Fruit fly (Drosophila melanogaster) whole organism, adult: Measurements from ENCODE around the gene CG5346.

Experiments used
- CG11617 ChIP-seq: fragments of 200-800 bp; sonication (Bioruptor generic); optimal IDR thresholded peaks from 2 replicates; lab custom pipeline; 2017; ENCODE audit warnings: mild to moderate bottlenecking, missing biosample characterization, missing genetic modification reagents, missing genetic modification characterization
- CG12768 ChIP-seq: fragments of 200-800 bp; sonication (Bioruptor generic); optimal IDR thresholded peaks from 2 replicates; lab custom pipeline; 2017; ENCODE audit warnings: missing biosample characterization, missing genetic modification characterization, mild to moderate bottlenecking, moderate library complexity, missing genetic modification reagents
- CG14711 ChIP-seq: fragments of 200-800 bp; sonication (Bioruptor generic); optimal IDR thresholded peaks from 2 replicates; lab custom pipeline; 2018; ENCODE audit warnings: missing biosample characterization, mild to moderate bottlenecking, missing genetic modification characterization, moderate library complexity
- CG1620 ChIP-seq: fragments of 200-800 bp; sonication (Bioruptor generic); optimal IDR thresholded peaks from 2 replicates; lab custom pipeline; 2016; ENCODE audit warnings: missing biosample characterization, missing genetic modification characterization
- CG33017 ChIP-seq: fragments of 200-800 bp; sonication (Bioruptor generic); optimal IDR thresholded peaks from 2 replicates; lab custom pipeline; 2018; ENCODE audit warnings: missing biosample characterization, mild to moderate bottlenecking, missing genetic modification characterization, moderate library complexity
- CG5204 ChIP-seq: fragments of 200-800 bp; sonication (Bioruptor generic); optimal IDR thresholded peaks from 2 replicates; lab custom pipeline; 2016; ENCODE audit warnings: missing biosample characterization, missing genetic modification characterization
- CG7045 ChIP-seq: fragments of 200-800 bp; sonication (Bioruptor generic); optimal IDR thresholded peaks from 2 replicates; lab custom pipeline; 2017; ENCODE audit warnings: missing biosample characterization, mild to moderate bottlenecking, missing genetic modification characterization
- CG7101 ChIP-seq: fragments of 200-800 bp; sonication (Bioruptor generic); optimal IDR thresholded peaks from 2 replicates; lab custom pipeline; 2018; ENCODE audit warnings: missing biosample characterization, mild to moderate bottlenecking, missing genetic modification characterization, moderate library complexity
- Clk ChIP-seq: fragments of 200-800 bp; sonication (Bioruptor generic); optimal IDR thresholded peaks from 2 replicates; lab custom pipeline; 2017; ENCODE audit warnings: missing biosample characterization, missing genetic modification characterization
- Crg-1 ChIP-seq: fragments of 200-800 bp; sonication (Bioruptor generic); optimal IDR thresholded peaks from 2 replicates; lab custom pipeline; 2016; ENCODE audit warnings: missing biosample characterization, missing genetic modification characterization
- Hr96 ChIP-seq: fragments of 200-800 bp; sonication (Bioruptor generic); optimal IDR thresholded peaks from 2 replicates; lab custom pipeline; 2016; ENCODE audit warnings: missing biosample characterization, missing genetic modification characterization
- Mnt ChIP-seq: fragments of 200-800 bp; sonication (Bioruptor generic); optimal IDR thresholded peaks from 2 replicates; lab custom pipeline; 2016; ENCODE audit warnings: missing biosample characterization, mild to moderate bottlenecking, missing genetic modification characterization
- bab1 ChIP-seq: fragments of 200-800 bp; sonication (Bioruptor generic); optimal IDR thresholded peaks from 3 replicates; lab custom pipeline; 2019; ENCODE audit warnings: missing biosample characterization, mild to moderate bottlenecking, missing genetic modification characterization, moderate library complexity
- cic ChIP-seq: fragments of 200-800 bp; sonication (Bioruptor generic); optimal IDR thresholded peaks from 2 replicates; lab custom pipeline; 2017; ENCODE audit warnings: missing biosample characterization, mild to moderate bottlenecking, missing genetic modification characterization, moderate library complexity
- cnc ChIP-seq, 2 experiments: fragments of >200 bp; optimal IDR thresholded peaks; 2 replicates each; lab custom pipeline; 2017
- kay ChIP-seq: fragments of 200-800 bp; sonication (Bioruptor generic); peaks from one replicate; lab custom pipeline; 2016; ENCODE audit warnings: missing biosample characterization, missing genetic modification characterization, borderline replicate concordance
- ovo ChIP-seq: fragments of 200-800 bp; sonication (Bioruptor generic); optimal IDR thresholded peaks from 2 replicates; lab custom pipeline; 2016; ENCODE audit warnings: missing biosample characterization, missing genetic modification characterization
- pad ChIP-seq: fragments of 200-800 bp; sonication (Bioruptor generic); optimal IDR thresholded peaks from 3 replicates; lab custom pipeline; 2017; ENCODE audit warnings: missing biosample characterization, missing genetic modification characterization, mild to moderate bottlenecking, moderate library complexity, missing genetic modification reagents
- tj ChIP-seq: fragments of 200-800 bp; sonication (Bioruptor generic); optimal IDR thresholded peaks from 3 replicates; lab custom pipeline; 2017; ENCODE audit warnings: missing biosample characterization, mild to moderate bottlenecking, missing genetic modification characterization, moderate library complexity
- toe ChIP-seq: fragments of 200-800 bp; sonication (Bioruptor generic); optimal IDR thresholded peaks from 2 replicates; lab custom pipeline; 2016; ENCODE audit warnings: missing biosample characterization, missing genetic modification characterization

Gene CG5346

DNA sequence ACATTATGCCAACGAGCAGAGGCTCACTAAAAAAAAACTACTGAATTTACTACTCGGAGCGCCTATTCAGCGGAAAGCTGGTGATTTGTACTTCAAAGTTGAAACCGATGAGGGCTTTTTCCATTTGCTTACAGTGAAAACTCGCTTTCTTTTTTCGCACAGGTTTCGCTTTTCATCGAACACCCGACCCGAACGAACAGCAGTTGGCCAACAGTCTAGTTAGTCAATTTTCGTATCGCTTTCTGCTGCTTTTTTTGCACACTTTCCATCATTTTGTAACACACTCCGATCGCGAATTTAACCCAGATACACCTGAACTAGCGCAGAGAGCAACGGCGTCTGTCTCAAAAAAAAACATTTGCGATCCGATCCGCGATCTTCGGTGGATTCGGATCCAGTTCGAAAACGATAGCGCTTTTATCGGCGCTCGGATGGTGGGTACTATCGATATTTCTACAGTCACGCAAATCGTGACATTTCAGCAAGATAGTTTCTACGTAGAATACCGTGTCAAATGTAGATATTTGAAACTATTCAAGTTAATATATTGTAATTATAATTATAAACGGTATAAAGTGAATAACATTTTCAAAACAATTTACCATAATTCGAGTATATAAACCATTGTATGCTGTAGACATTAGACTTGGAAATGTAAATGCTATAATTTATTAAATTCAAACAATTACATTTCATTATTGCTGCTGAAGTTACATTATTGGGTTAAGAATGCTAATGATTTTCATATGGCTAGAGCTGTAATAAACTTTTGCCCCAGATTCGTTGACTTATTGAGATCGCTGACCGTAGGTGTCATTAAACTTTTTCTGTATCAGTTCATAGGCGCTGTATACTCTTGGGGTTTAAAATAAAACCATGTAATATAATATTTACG is at the start of gene CG5346:
TSS of gene CG5346 (minus strand) at position 400 of the 895 bp plus-strand sequence.
- TF ChIP-seq CG5204 (GFP tag; lab: Kevin White, UChicago) (no peak), Crg-1 (GFP tag; lab: Kevin White, UChicago) (no peak), tj (peak; percentile 88), bab1 (GFP tag; lab: Kevin White, UChicago) (peak; percentile 33), kay (peak; percentile 63)

DNA sequence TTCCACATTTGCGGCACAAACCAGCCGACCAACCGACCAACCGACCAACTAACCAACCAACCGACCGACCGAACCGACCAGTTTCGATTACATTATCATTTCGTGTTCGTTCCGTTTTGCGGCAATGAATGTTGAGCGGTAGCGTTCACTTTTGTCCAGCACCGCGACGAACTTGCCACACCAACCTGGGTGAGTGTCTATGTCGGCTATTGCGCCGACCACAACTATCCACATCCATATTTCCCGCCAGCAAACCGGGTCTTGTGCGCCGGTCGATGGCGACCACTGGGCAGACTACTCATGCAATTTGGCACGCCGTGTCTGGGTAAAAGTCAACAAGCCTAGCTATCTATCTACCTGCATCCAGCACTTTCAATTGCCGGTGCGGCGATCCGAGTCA is 48.5 kb upstream of the CG5346 start:
- TF ChIP-seq CG11617 (GFP tag; lab: Kevin White, UChicago), result no peak
- TF ChIP-seq CG7101, result no peak
- TF ChIP-seq CG1620 (GFP tag; lab: Kevin White, UChicago), result no peak
- TF ChIP-seq Mnt, result no peak
- TF ChIP-seq CG12768, result no peak
- no peak for TF ChIP-seq CG5204 (GFP tag; lab: Kevin White, UChicago)
- TF ChIP-seq CG7045 (GFP tag; lab: Kevin White, UChicago), result no peak

DNA sequence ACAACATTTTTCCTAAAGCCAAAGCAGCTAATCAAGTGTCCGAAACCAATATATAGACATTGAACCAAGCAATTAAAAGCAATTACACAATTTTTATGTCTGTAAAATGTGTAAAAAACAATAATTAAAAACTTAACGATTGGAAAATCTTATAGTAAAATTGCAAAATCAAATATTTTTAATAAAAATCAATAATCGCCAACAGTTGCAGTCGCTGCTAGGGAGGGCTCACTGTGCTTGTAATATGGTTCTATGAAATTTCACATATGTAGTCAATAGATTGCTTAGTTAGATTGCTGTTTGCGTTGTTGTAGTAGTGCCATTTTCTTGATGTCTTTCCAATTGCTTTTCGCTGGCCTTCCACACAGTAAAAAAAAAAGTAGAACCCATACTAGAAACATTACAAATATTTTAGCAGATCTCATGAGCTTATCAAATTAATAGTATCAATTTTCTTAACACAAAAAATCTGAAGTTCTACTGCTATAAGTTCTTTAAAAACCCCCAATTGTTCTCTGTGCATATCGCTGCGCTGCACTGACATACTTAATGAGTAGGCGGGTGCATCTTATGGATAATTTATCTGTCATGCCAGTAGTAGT is 47.7 kb upstream of the CG5346 start:
- TF ChIP-seq Crg-1 (GFP tag; lab: Kevin White, UChicago), result no peak

DNA sequence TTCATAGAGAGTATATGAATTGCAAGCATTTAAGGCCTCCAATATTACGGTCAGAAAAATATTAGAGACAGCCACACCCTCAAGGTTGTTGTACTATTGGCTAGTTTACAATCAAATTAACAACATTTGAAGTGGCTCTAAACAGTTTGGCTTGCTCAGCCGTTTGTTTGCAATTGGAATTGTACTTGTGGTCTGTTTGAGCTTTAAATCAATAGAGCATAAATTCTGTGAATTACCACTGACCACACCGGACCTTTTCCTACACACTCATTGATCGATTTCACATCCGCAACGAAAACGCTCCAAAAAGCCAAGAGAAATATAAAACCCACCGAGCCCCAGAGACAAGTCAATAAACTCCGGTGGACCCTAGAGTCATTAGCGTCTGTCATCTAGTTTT is 45.1 kb upstream of the CG5346 start:
- no peak for TF ChIP-seq kay
- TF ChIP-seq CG5204 (GFP tag; lab: Kevin White, UChicago), result no peak
- no peak for TF ChIP-seq ovo (GFP tag; lab: Kevin White, UChicago)
- TF ChIP-seq CG14711 (tag; lab: Kevin White, UChicago), result no peak
- no peak for TF ChIP-seq Mnt
- TF ChIP-seq CG1620 (GFP tag; lab: Kevin White, UChicago), result no peak
- no peak for TF ChIP-seq Hr96 (GFP tag; lab: Kevin White, UChicago)
- TF ChIP-seq Clk, result no peak
- no peak for TF ChIP-seq toe
- no peak for TF ChIP-seq bab1 (GFP tag; lab: Kevin White, UChicago)

DNA sequence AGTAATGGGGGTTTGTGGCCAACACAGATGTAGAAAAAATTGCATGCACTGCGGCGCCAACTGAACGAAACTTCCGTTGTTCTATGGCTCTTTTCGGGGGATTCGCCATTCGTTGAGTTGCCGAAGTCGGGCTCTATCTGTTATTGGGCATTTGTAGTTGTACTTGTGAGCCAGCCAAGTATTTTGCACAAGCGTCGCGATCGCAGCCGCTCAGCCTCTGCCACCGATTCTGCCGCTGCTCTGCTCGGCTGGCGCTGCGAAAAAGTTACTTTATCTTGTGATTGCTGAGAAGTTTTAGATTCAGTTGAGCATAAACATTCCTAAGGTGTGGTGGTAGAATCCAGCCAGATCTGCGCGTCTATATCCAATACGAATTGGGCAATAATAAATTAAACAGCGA is 41.4 kb upstream of the CG5346 start, which contains the start of gene CG33110:
TSS of gene CG33110 (plus strand) at position 301 of the 400 bp plus-strand sequence.
- TF ChIP-seq CG11617 (GFP tag; lab: Kevin White, UChicago), result no peak
- no peak for TF ChIP-seq CG5204 (GFP tag; lab: Kevin White, UChicago)

DNA sequence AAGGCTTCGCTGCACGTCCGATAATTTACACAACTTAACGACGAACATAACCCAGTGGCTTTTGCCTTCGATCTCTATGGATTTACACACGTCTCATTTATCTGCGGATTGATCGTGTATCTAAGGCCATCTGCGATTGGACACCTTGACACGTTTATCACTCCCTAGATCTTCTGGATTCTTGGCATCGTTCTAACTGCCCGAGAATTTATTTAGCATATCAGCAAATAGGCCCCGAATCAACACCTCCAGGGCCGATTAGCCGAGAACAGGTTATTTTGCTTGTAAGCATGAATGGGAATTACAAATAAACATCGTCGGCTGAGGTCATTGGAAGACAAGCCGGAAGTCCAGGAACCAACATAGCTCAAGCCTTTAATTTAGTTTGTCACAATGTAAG is 40.0 kb upstream of the CG5346 start:
- TF ChIP-seq kay (no peak), CG7101 (no peak), CG14711 (tag; lab: Kevin White, UChicago) (no peak), toe (no peak), bab1 (GFP tag; lab: Kevin White, UChicago) (no peak), CG1620 (GFP tag; lab: Kevin White, UChicago) (no peak), CG5204 (GFP tag; lab: Kevin White, UChicago) (no peak), CG7045 (GFP tag; lab: Kevin White, UChicago) (no peak), CG11617 (GFP tag; lab: Kevin White, UChicago) (no peak), pad (GFP tag; lab: Kevin White, UChicago) (no peak), CG33017 (tag; lab: Kevin White, UChicago) (no peak), cic (GFP tag; lab: Kevin White, UChicago) (no peak), Hr96 (GFP tag; lab: Kevin White, UChicago) (no peak), Clk (no peak), Mnt (no peak)

DNA sequence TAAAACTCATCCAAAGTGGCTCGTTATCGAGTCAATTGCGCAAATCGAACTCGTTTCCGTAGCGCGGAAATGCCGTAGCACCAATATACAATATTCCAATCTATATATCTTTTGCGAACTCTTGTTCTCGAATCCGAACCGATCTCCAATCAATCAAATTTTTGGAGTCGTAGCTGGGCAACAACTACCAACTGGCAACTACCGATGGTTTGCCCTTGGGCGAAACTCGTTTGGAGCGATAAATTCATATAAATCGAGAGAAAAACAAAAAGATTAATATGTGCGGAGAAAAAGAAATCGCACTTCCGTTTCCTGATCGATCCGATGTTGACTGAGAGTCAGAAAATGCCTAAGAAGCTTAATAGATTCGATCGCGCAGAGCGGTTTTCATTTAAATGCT is 37.3 kb upstream of the CG5346 start:
- TF ChIP-seq cnc (optimal IDR thresholded peaks at IDR 0.05; lab: Kevin White, UChicago) (no peak), ovo (GFP tag; lab: Kevin White, UChicago) (no peak), CG14711 (tag; lab: Kevin White, UChicago) (no peak)

DNA sequence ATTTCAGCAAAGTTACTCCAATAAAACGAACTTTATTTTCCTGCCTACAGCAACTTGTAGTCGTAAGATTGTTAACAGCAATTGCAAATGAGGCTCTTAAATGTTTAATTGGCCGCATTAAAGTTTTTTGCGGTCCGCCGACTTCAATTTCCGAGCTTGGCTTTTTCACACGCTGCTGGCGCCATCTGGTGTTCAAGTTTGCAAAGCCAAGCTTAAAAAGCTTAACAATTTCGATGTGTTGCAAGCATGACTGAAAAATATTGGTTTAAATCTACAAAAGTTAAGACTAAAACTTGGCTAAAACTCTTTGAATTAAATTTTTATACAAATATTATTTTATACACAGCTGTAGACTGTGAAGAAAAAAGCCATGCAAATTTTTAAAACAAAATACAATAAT is 36.2 kb upstream of the CG5346 start:
- no peak for TF ChIP-seq CG12768
- no peak for TF ChIP-seq Hr96 (GFP tag; lab: Kevin White, UChicago)
- no peak for TF ChIP-seq CG5204 (GFP tag; lab: Kevin White, UChicago)
- no peak for TF ChIP-seq Crg-1 (GFP tag; lab: Kevin White, UChicago)
- TF ChIP-seq CG7101, result no peak
- no peak for TF ChIP-seq tj
- TF ChIP-seq Mnt, result no peak
- no peak for TF ChIP-seq cnc (optimal IDR thresholded peaks at IDR 0.05; lab: Kevin White, UChicago)
- no peak for TF ChIP-seq bab1 (GFP tag; lab: Kevin White, UChicago)
- TF ChIP-seq CG14711 (tag; lab: Kevin White, UChicago), result no peak
- no peak for TF ChIP-seq ovo (GFP tag; lab: Kevin White, UChicago)
- TF ChIP-seq cic (GFP tag; lab: Kevin White, UChicago), result no peak
- TF ChIP-seq Clk, result no peak
